Worm (Caenorhabditis elegans): ENCODE measurements around the gene C17C3.15.

Gene C17C3.15

ce11 chrII:5607756-5608155 lies 37.3 kb downstream of the C17C3.15 start, which contains the start of gene C17G10.7:
C17G10.7 (minus strand) TSS chrII:5607856.
- TF ChIP-seq zag-1 (tag; optimal IDR thresholded peaks at IDR 0.05) (no peak), elt-3 (tag; optimal IDR thresholded peaks at IDR 0.05) (no peak), nhr-28 (tag; optimal IDR thresholded peaks at IDR 0.05) (no peak)

- TF ChIP-seq nhr-20 (tag; optimal IDR thresholded peaks at IDR 0.05) = peak; percentile 77
- no peak for TF ChIP-seq mab-9 (GFP tag; IDR thresholded peaks at IDR 0.05)
- no peak for TF ChIP-seq mef-2 (tag; optimal IDR thresholded peaks at IDR 0.05)
- TF ChIP-seq nhr-11 (tag; optimal IDR thresholded peaks at IDR 0.05) = no peak
- TF ChIP-seq unc-130 (tag; optimal IDR thresholded peaks at IDR 0.05) = no peak
- TF ChIP-seq ama-1 (optimal IDR thresholded peaks at IDR 0.05) = no peak
- no peak for TF ChIP-seq jun-1 (tag; optimal IDR thresholded peaks at IDR 0.05)
- TF ChIP-seq nhr-76 (tag; optimal IDR thresholded peaks at IDR 0.05) = no peak
- TF ChIP-seq snu-23 (GFP tag; optimal IDR thresholded peaks at IDR 0.05) = peak; percentile 1
- no peak for TF ChIP-seq ceh-90 (tag; optimal IDR thresholded peaks at IDR 0.05)
- no peak for TF ChIP-seq sptf-1 (tag; optimal IDR thresholded peaks at IDR 0.05)
- TF ChIP-seq snpc-4 (tag; optimal IDR thresholded peaks at IDR 0.05) = no peak
- TF ChIP-seq nhr-90 (tag; optimal IDR thresholded peaks at IDR 0.05; ENCODE audit: poor library complexity) = no peak
- no peak for TF ChIP-seq dsc-1 (tag; optimal IDR thresholded peaks at IDR 0.05)
- TF ChIP-seq isw-1 (GFP tag; IDR thresholded peaks at IDR 0.05) = no peak
- no peak for TF ChIP-seq irx-1 (tag; optimal IDR thresholded peaks at IDR 0.05)
- no peak for TF ChIP-seq ztf-4 (tag; optimal IDR thresholded peaks at IDR 0.05)
- no peak for TF ChIP-seq nhr-237 (tag; optimal IDR thresholded peaks at IDR 0.05)
- no peak for TF ChIP-seq egl-13 (tag; optimal IDR thresholded peaks at IDR 0.05)
- no peak for TF ChIP-seq ceh-88 (GFP tag; IDR thresholded peaks at IDR 0.05)
- TF ChIP-seq elt-3 (tag; optimal IDR thresholded peaks at IDR 0.05) = peak in 2 of 6 experiments; percentile 6 to 18
- TF ChIP-seq hlh-4 (tag; optimal IDR thresholded peaks at IDR 0.05) = no peak
- TF ChIP-seq ceh-63 (GFP tag; optimal IDR thresholded peaks at IDR 0.05) = no peak
- TF ChIP-seq Y116A8C.19 (tag; optimal IDR thresholded peaks at IDR 0.05; ENCODE audit: borderline replicate concordance) = no peak
- no peak for TF ChIP-seq rnt-1 (tag; optimal IDR thresholded peaks at IDR 0.05)
- TF ChIP-seq zag-1 (tag; optimal IDR thresholded peaks at IDR 0.05) = no peak
- no peak for TF ChIP-seq hpl-2 (GFP tag; optimal IDR thresholded peaks at IDR 0.05)
- no peak for TF ChIP-seq aly-2 (tag; optimal IDR thresholded peaks at IDR 0.05)
- TF ChIP-seq tbx-2 (tag; optimal IDR thresholded peaks at IDR 0.05) = no peak
- no peak for TF ChIP-seq unc-30 (tag; optimal IDR thresholded peaks at IDR 0.05)
- TF ChIP-seq ceh-8 (GFP tag; optimal IDR thresholded peaks at IDR 0.05) = no peak
- peak in 1 of 2 experiments; percentile 6 for TF ChIP-seq lsy-2 (tag; optimal IDR thresholded peaks at IDR 0.05)
- no peak for TF ChIP-seq pag-3 (tag; optimal IDR thresholded peaks at IDR 0.05; ENCODE audit: borderline replicate concordance, insufficient read depth)
- TF ChIP-seq efl-3 (GFP tag; optimal IDR thresholded peaks at IDR 0.05) = no peak
- no peak for TF ChIP-seq lir-3 (tag; optimal IDR thresholded peaks at IDR 0.05; ENCODE audit: poor library complexity)
- TF ChIP-seq lin-15B (tag; optimal IDR thresholded peaks at IDR 0.05) = no peak
- TF ChIP-seq nhr-77 (tag; optimal IDR thresholded peaks at IDR 0.05) = no peak
- TF ChIP-seq fkh-10 (GFP tag; optimal IDR thresholded peaks at IDR 0.05) = no peak
- no peak for TF ChIP-seq nhr-84 (tag; optimal IDR thresholded peaks at IDR 0.05)
- TF ChIP-seq nhr-19 (GFP tag; conservative IDR thresholded peaks at IDR 0.05) = no peak
- no peak for TF ChIP-seq lin-13 (GFP tag; optimal IDR thresholded peaks at IDR 0.05)
- peak; percentile 18 for TF ChIP-seq lin-14 (GFP tag; optimal IDR thresholded peaks at IDR 0.05)
- no peak for TF ChIP-seq fkh-4 (tag; optimal IDR thresholded peaks at IDR 0.05; ENCODE audit: borderline replicate concordance)
- TF ChIP-seq swsn-7 (tag; optimal IDR thresholded peaks at IDR 0.05) = no peak
- TF ChIP-seq aha-1 (tag; optimal IDR thresholded peaks at IDR 0.05) = no peak
- no peak for TF ChIP-seq unc-86 (tag; optimal IDR thresholded peaks at IDR 0.05)
- no peak for TF ChIP-seq fos-1 (tag; optimal IDR thresholded peaks at IDR 0.05)
- TF ChIP-seq C34B4.2 (tag; optimal IDR thresholded peaks at IDR 0.05) = no peak
- TF ChIP-seq zip-4 (GFP tag; optimal IDR thresholded peaks at IDR 0.05) = no peak
- TF ChIP-seq grh-1 (GFP tag; IDR thresholded peaks at IDR 0.05) = no peak
- TF ChIP-seq unc-62 (GFP tag; optimal IDR thresholded peaks at IDR 0.05) = no peak
Measured at ce11 chrII:5619298-5619697, 48.8 kb downstream of the C17C3.15 start, which contains the start of gene dhs-6. dhs-6 (minus strand) TSS chrII:5619319.
